Fruit fly (Drosophila melanogaster) whole organism, embryonic: ENCODE results near the gene spdo.

Experiments
- Awh ChIP-seq: fragments of 200-800 bp; sonication (Bioruptor generic); IDR thresholded peaks from 2 replicates; pipeline ENCODE4, ENCODE4 v1.3.6; 2022; ENCODE audit warnings: missing biosample characterization, missing genetic modification characterization
- CG11504 ChIP-seq: fragments of 200-800 bp; sonication (Bioruptor generic); optimal IDR thresholded peaks from 3 replicates; lab custom pipeline; 2019; ENCODE audit warnings: missing biosample characterization, mild to moderate bottlenecking, missing genetic modification characterization, moderate library complexity
- CG15073 ChIP-seq: fragments of 200-800 bp; sonication (Bioruptor generic); optimal IDR thresholded peaks from 2 replicates; lab custom pipeline; 2016; ENCODE audit warnings: missing biosample characterization, missing genetic modification characterization
- CG17802 ChIP-seq: fragments of 200-800 bp; sonication (Bioruptor generic); optimal IDR thresholded peaks from 2 replicates; lab custom pipeline; 2018; ENCODE audit warnings: missing biosample characterization, mild to moderate bottlenecking, missing genetic modification characterization, moderate library complexity
- CG17829 ChIP-seq: fragments of 200-800 bp; optimal IDR thresholded peaks from 2 replicates; lab custom pipeline; 2019; ENCODE audit warnings: missing biosample characterization, mild to moderate bottlenecking, missing genetic modification characterization, moderate library complexity
- CG2129 ChIP-seq: fragments of 200-800 bp; sonication (Bioruptor generic); IDR thresholded peaks from 2 replicates; pipeline ENCODE4 v1.3.6; 2022; ENCODE audit warnings: missing biosample characterization, missing genetic modification characterization; ENCODE audit not compliant: partially characterized antibody
- CG3163 ChIP-seq: fragments of 200-800 bp; sonication (Bioruptor generic); optimal IDR thresholded peaks from 3 replicates; lab custom pipeline; 2016; ENCODE audit warnings: missing biosample characterization, missing genetic modification characterization
- CG34224 ChIP-seq: fragments of 200-800 bp; sonication (Bioruptor generic); IDR thresholded peaks from 3 replicates; pipeline ENCODE4 v1.3.6; 2022; ENCODE audit warnings: missing biosample characterization, missing genetic modification characterization; ENCODE audit not compliant: partially characterized antibody
- CG4328 ChIP-seq: fragments of 200-800 bp; sonication (Bioruptor generic); optimal IDR thresholded peaks from 3 replicates; lab custom pipeline; 2017; ENCODE audit warnings: missing biosample characterization, missing genetic modification reagents, missing genetic modification characterization
- CG43689 ChIP-seq: fragments of 200-800 bp; sonication (Bioruptor generic); IDR thresholded peaks from 2 replicates; pipeline ENCODE4 v1.3.6; 2022; ENCODE audit warnings: missing biosample characterization, missing genetic modification characterization
- CG4424 ChIP-seq: fragments of 200-800 bp; sonication (Bioruptor generic); optimal IDR thresholded peaks from 3 replicates; lab custom pipeline; 2016; ENCODE audit warnings: missing biosample characterization, missing genetic modification characterization
- CG6854 ChIP-seq: fragments of 200-800 bp; sonication (Bioruptor generic); optimal IDR thresholded peaks from 3 replicates; lab custom pipeline; 2017; ENCODE audit warnings: missing biosample characterization, mild to moderate bottlenecking, missing genetic modification characterization
- CG7372 ChIP-seq: fragments of 200-800 bp; sonication (Bioruptor generic); IDR thresholded peaks from 2 replicates; pipeline ENCODE4 v1.3.6; 2022; ENCODE audit warnings: missing biosample characterization, missing genetic modification characterization
- CG8478 ChIP-seq: fragments of >200 bp; optimal IDR thresholded peaks from 2 replicates; lab custom pipeline; 2018
- CTCF ChIP-seq: fragments of 200-800 bp; sonication (Bioruptor generic); optimal IDR thresholded peaks from 2 replicates; lab custom pipeline; 2017; ENCODE audit warnings: missing biosample characterization, mild to moderate bottlenecking, missing genetic modification characterization, moderate library complexity
- Dfd ChIP-seq, 2 experiments: fragments of >200 bp; optimal IDR thresholded peaks; 2 replicates each; lab custom pipeline; 2017; ENCODE audit warnings: missing biosample characterization in 2 of 2, missing genetic modification characterization in 2 of 2
- Dp ChIP-seq: fragments of 200-800 bp; sonication (Bioruptor generic); optimal IDR thresholded peaks from 2 replicates; lab custom pipeline; 2018; ENCODE audit warnings: missing biosample characterization, mild to moderate bottlenecking, missing genetic modification characterization, moderate library complexity
- Drgx ChIP-seq: fragments of 200-800 bp; sonication (Bioruptor generic); IDR thresholded peaks from 2 replicates; pipeline ENCODE4 v1.3.6; 2022; ENCODE audit warnings: missing biosample characterization, missing genetic modification characterization
- E2f2 ChIP-seq: fragments of 200-800 bp; sonication (Bioruptor generic); IDR thresholded peaks from 2 replicates; pipeline ENCODE4 v1.3.6; 2022; ENCODE audit warnings: missing biosample characterization, missing genetic modification characterization
- GATAe ChIP-seq: fragments of 200-800 bp; sonication (Bioruptor generic); conservative IDR thresholded peaks from 2 replicates; pipeline ENCODE4 v1.3.6; 2022; ENCODE audit warnings: missing biosample characterization, missing genetic modification characterization
- Gsc ChIP-seq: fragments of 200-800 bp; sonication (Bioruptor generic); IDR thresholded peaks from 2 replicates; pipeline ENCODE4 v1.3.6; 2022; ENCODE audit warnings: missing biosample characterization, missing genetic modification characterization
- HLH4C ChIP-seq: fragments of 200-800 bp; sonication (Bioruptor generic); IDR thresholded peaks from 3 replicates; pipeline ENCODE4 v1.3.6; 2022; ENCODE audit warnings: missing biosample characterization, missing genetic modification characterization; ENCODE audit not compliant: partially characterized antibody
- HLHmδ ChIP-seq: fragments of 200-800 bp; sonication (Bioruptor generic); optimal IDR thresholded peaks from 2 replicates; lab custom pipeline; 2018; ENCODE audit warnings: missing biosample characterization, mild to moderate bottlenecking, missing genetic modification characterization, moderate library complexity
- Mad ChIP-seq: fragments of 200-800 bp; sonication (Bioruptor generic); optimal IDR thresholded peaks from 2 replicates; lab custom pipeline; 2016; ENCODE audit warnings: missing biosample characterization, missing genetic modification characterization
- Med ChIP-seq: fragments of 200-800 bp; sonication (Bioruptor generic); peaks from one replicate; lab custom pipeline; 2016; ENCODE audit warnings: missing biosample characterization, missing genetic modification characterization, mild to moderate bottlenecking, inconsistent platforms, moderate library complexity
- Mes4 ChIP-seq: fragments of 200-800 bp; sonication (Bioruptor generic); optimal IDR thresholded peaks from 2 replicates; lab custom pipeline; 2016; ENCODE audit warnings: missing biosample characterization, missing genetic modification characterization
- Mrtf ChIP-seq: fragments of 200-800 bp; sonication (Bioruptor generic); IDR thresholded peaks from 3 replicates; pipeline ENCODE4 v1.3.6; 2022; ENCODE audit warnings: missing biosample characterization, missing genetic modification characterization
- Pdp1 ChIP-seq, 2 experiments: fragments of 200-800 bp; sonication (Bioruptor generic); optimal IDR thresholded peaks; 3 replicates each; lab custom pipeline; 2016; ENCODE audit warnings: missing biosample characterization in 2 of 2, missing genetic modification characterization in 2 of 2, mild to moderate bottlenecking in 1 of 2, moderate library complexity in 1 of 2
- Taf1 ChIP-seq: fragments of 200-800 bp; sonication (Bioruptor generic); IDR thresholded peaks from 2 replicates; pipeline ENCODE4 v1.3.6; 2022; ENCODE audit warnings: missing biosample characterization, missing genetic modification characterization
- chinmo ChIP-seq: fragments of 200-800 bp; sonication (Bioruptor generic); IDR thresholded peaks from 4 replicates; pipeline ENCODE4 v1.3.6; 2022; ENCODE audit warnings: missing biosample characterization, missing genetic modification characterization; ENCODE audit not compliant: partially characterized antibody
- corto ChIP-seq: fragments of 200-800 bp; sonication (Bioruptor generic); optimal IDR thresholded peaks from 2 replicates; lab custom pipeline; 2016; ENCODE audit warnings: missing biosample characterization, mild to moderate bottlenecking, missing genetic modification characterization, moderate library complexity
- cwo ChIP-seq: fragments of 200-800 bp; sonication (Bioruptor generic); optimal IDR thresholded peaks from 3 replicates; lab custom pipeline; 2017; ENCODE audit warnings: missing biosample characterization, missing genetic modification characterization, mild to moderate bottlenecking, moderate library complexity, missing genetic modification reagents
- eyg ChIP-seq: fragments of 200-800 bp; sonication (Bioruptor generic); optimal IDR thresholded peaks from 3 replicates; lab custom pipeline; 2016; ENCODE audit warnings: missing biosample characterization, missing genetic modification characterization
- ham ChIP-seq: fragments of 200-800 bp; sonication (Bioruptor generic); IDR thresholded peaks from 2 replicates; pipeline ENCODE4 v1.3.6; 2022; ENCODE audit warnings: missing biosample characterization, missing genetic modification characterization
- knrl ChIP-seq: fragments of 200-800 bp; sonication (Bioruptor generic); IDR thresholded peaks from 3 replicates; pipeline ENCODE4 v1.3.6; 2022; ENCODE audit warnings: missing biosample characterization, missing genetic modification characterization; ENCODE audit not compliant: partially characterized antibody
- lbe ChIP-seq: fragments of 200-800 bp; sonication (Bioruptor generic); optimal IDR thresholded peaks from 2 replicates; lab custom pipeline; 2016; ENCODE audit warnings: missing biosample characterization, mild to moderate bottlenecking, missing genetic modification characterization
- onecut ChIP-seq: fragments of 200-800 bp; sonication (Bioruptor generic); IDR thresholded peaks from 2 replicates; pipeline ENCODE4 v1.3.6; 2022; ENCODE audit warnings: missing biosample characterization, missing genetic modification characterization
- peb ChIP-seq: fragments of 200-800 bp; sonication (Bioruptor generic); IDR thresholded peaks from 2 replicates; pipeline ENCODE4 v1.3.6; 2022; ENCODE audit warnings: missing biosample characterization, missing genetic modification characterization
- phol ChIP-seq: fragments of 200-800 bp; sonication (Bioruptor generic); optimal IDR thresholded peaks from 3 replicates; lab custom pipeline; 2018; ENCODE audit warnings: missing biosample characterization, mild to moderate bottlenecking, missing genetic modification characterization, moderate library complexity
- scrt ChIP-seq: fragments of 200-800 bp; sonication (Bioruptor generic); optimal IDR thresholded peaks from 2 replicates; lab custom pipeline; 2018; ENCODE audit warnings: missing biosample characterization, mild to moderate bottlenecking, missing genetic modification characterization, moderate library complexity
- ssp ChIP-seq: fragments of 200-800 bp; sonication (Bioruptor generic); IDR thresholded peaks from 2 replicates; pipeline ENCODE4 v1.3.6; 2022; ENCODE audit warnings: missing biosample characterization, missing genetic modification characterization
- stc ChIP-seq: fragments of 200-800 bp; sonication (Bioruptor generic); IDR thresholded peaks from 2 replicates; pipeline ENCODE4 v1.3.6; 2022; ENCODE audit warnings: missing biosample characterization, missing genetic modification characterization
- tgo ChIP-seq: fragments of 200-800 bp; sonication (Bioruptor generic); IDR thresholded peaks from 3 replicates; pipeline ENCODE4 v1.3.6; 2022; ENCODE audit warnings: missing biosample characterization, missing genetic modification characterization
- tio ChIP-seq: fragments of 200-800 bp; sonication (Bioruptor generic); optimal IDR thresholded peaks from 2 replicates; lab custom pipeline; 2017; ENCODE audit warnings: missing biosample characterization, missing genetic modification characterization, inconsistent platforms
- tna ChIP-seq: fragments of 200-800 bp; sonication (Bioruptor generic); IDR thresholded peaks from 2 replicates; pipeline ENCODE4 v1.3.6; 2022; ENCODE audit warnings: missing biosample characterization, missing genetic modification characterization; ENCODE audit not compliant: partially characterized antibody

The spdo gene

dm6 chr3R:30454442-30454841 is 22.0 kb upstream of the spdo start (continued):
- TF ChIP-seq corto (GFP tag; lab: Kevin White, UChicago) = no peak
- TF ChIP-seq tio = no peak
- no peak for TF ChIP-seq Taf1 (GFP tag; lab: Robert Waterston, UW)
- no peak for TF ChIP-seq ham
- peak; percentile 84 for TF ChIP-seq lbe (GFP tag; lab: Kevin White, UChicago)
- TF ChIP-seq CG34224 = 0 out of 3 replicates have a peak, but pooled peaks have one; percentile 15
- TF ChIP-seq CG17829 (tag; lab: Kevin White, UChicago) = no peak
- no peak for TF ChIP-seq CG15073 (GFP tag; lab: Kevin White, UChicago)
- TF ChIP-seq Pdp1 (GFP tag; optimal IDR thresholded peaks at IDR 0.05; lab: Kevin White, UChicago) = peak in 1 of 2 experiments; percentile 1
- TF ChIP-seq Drgx (GFP tag; lab: Robert Waterston, UW) = peak; percentile 40; the same call in 1 of the 2 replicates
- 0 out of 2 replicates have a peak, but pooled peaks have one; percentile 31 for TF ChIP-seq Awh
- TF ChIP-seq stc (GFP tag; lab: Robert Waterston, UW) = no peak
- no peak for TF ChIP-seq HLHmδ
- no peak for TF ChIP-seq scrt (GFP tag; lab: Kevin White, UChicago)
- TF ChIP-seq Gsc = no peak
- TF ChIP-seq GATAe = no peak
- 0 out of 4 replicates have a peak, but pooled peaks have one; percentile 26 for TF ChIP-seq chinmo (GFP tag; lab: Robert Waterston, UW)
- peak; percentile 67 for TF ChIP-seq CG7372 (GFP tag; lab: Robert Waterston, UW)
- no peak for TF ChIP-seq CG6854 (GFP tag; lab: Kevin White, UChicago)
- peak; percentile 94 for TF ChIP-seq cwo (GFP tag; lab: Kevin White, UChicago)
- TF ChIP-seq Med (GFP tag; lab: Kevin White, UChicago) = peak; percentile 39
- TF ChIP-seq tna (GFP tag; lab: Robert Waterston, UW) = no peak
- TF ChIP-seq CG4424 = no peak
- no peak for TF ChIP-seq Mrtf (GFP tag; lab: Robert Waterston, UW)
- TF ChIP-seq CG43689 = no peak
- TF ChIP-seq peb (GFP tag; lab: Robert Waterston, UW) = no peak
- TF ChIP-seq eyg = no peak
- TF ChIP-seq Mes4 (GFP tag; lab: Kevin White, UChicago) = no peak
- no peak for TF ChIP-seq CG8478 (lab: Kevin White, UChicago)
- no peak for TF ChIP-seq CG4328 (GFP tag; lab: Kevin White, UChicago)
- TF ChIP-seq phol (tag; lab: Kevin White, UChicago) = no peak
- TF ChIP-seq knrl (GFP tag; lab: Robert Waterston, UW) = no peak
- no peak for TF ChIP-seq Mad (GFP tag; lab: Kevin White, UChicago)
- no peak for TF ChIP-seq CG2129 (GFP tag; lab: Robert Waterston, UW)
- no peak for TF ChIP-seq tgo (GFP tag; lab: Robert Waterston, UW)
- no peak for TF ChIP-seq CG3163 (GFP tag; lab: Kevin White, UChicago)

- TF ChIP-seq ssp (no peak), CG8478 (lab: Kevin White, UChicago) (peak; percentile 24), onecut (GFP tag; lab: Robert Waterston, UW) (peak; percentile 41), CG11504 (tag; lab: Kevin White, UChicago) (no peak), CTCF (GFP tag; lab: Kevin White, UChicago) (peak; percentile 88), Dp (GFP tag; lab: Kevin White, UChicago) (peak; percentile 25), HLH4C (GFP tag; lab: Robert Waterston, UW) (0 out of 3 replicates have a peak, but pooled peaks have one; percentile 20), CG17802 (tag; lab: Kevin White, UChicago) (peak; percentile 55), Mad (GFP tag; lab: Kevin White, UChicago) (no peak), Dfd (GFP tag; optimal IDR thresholded peaks at IDR 0.05; lab: Kevin White, UChicago) (peak in 1 of 2 experiments; percentile 26), E2f2 (GFP tag; lab: Robert Waterston, UW) (peak; percentile 40; the same call in 1 of the 2 replicates)
Measured at dm6 chr3R:30455817-30456544, 20.5 kb upstream of the spdo start, which contains the start of gene aralar1. Gene aralar1, minus strand, starts transcription at chr3R:30455867.
